Worm (Caenorhabditis elegans) whole organism, L4 larva: ENCODE data around the gene cnc-7.

ENCODE experiments used
- ZK546.5 ChIP-seq, 2 experiments: sonication (generic microtip); optimal IDR thresholded peaks; 2 replicates each; lab custom pipeline; 2017; ENCODE audit warnings: missing biosample characterization in 2 of 2, missing genetic modification characterization in 2 of 2
- ceh-82 ChIP-seq: sonication (generic microtip); optimal IDR thresholded peaks from 2 replicates; lab custom pipeline; 2017; ENCODE audit warnings: missing biosample characterization, missing genetic modification characterization
- dmd-9 ChIP-seq: fragments of 200-800 bp; sonication (Bioruptor generic); IDR thresholded peaks from 2 replicates; pipeline ENCODE4 v1.3.6; 2022; ENCODE audit warnings: missing genetic modification reagents, missing genetic modification characterization, missing compliant biosample characterization
- dve-1 ChIP-seq: sonication (generic microtip); optimal IDR thresholded peaks from 2 replicates; lab custom pipeline; 2017; ENCODE audit warnings: antibody characterized with exemption, mild to moderate bottlenecking, missing genetic modification characterization, missing compliant biosample characterization; ENCODE audit not compliant: insufficient read depth
- lsy-2 ChIP-seq, 2 experiments: fragments of 150-350 bp in 1 of 2; sonication (generic microtip) in 1 of 2; optimal IDR thresholded peaks; 2 replicates each; lab custom pipeline; 2014 to 2017; ENCODE audit warnings: missing biosample characterization in 2 of 2, missing genetic modification characterization in 2 of 2
- madf-9 ChIP-seq: fragments of 200-800 bp; sonication (Bioruptor generic); conservative IDR thresholded peaks from 2 replicates; pipeline ENCODE4 v1.3.6; 2022; ENCODE audit warnings: missing genetic modification reagents, missing genetic modification characterization, missing compliant biosample characterization
- nhr-25 ChIP-seq: sonication (generic microtip); optimal IDR thresholded peaks from 2 replicates; lab custom pipeline; 2017; ENCODE audit warnings: missing genetic modification characterization, mild to moderate bottlenecking, missing compliant biosample characterization, antibody characterized with exemption, moderate library complexity, borderline replicate concordance; ENCODE audit not compliant: insufficient read depth
- nhr-76 ChIP-seq: fragments of 150-350 bp; optimal IDR thresholded peaks from 2 replicates; lab custom pipeline; 2014; ENCODE audit warnings: missing biosample characterization, missing genetic modification characterization
- php-3 ChIP-seq: fragments of 200-800 bp; sonication (Bioruptor generic); IDR thresholded peaks from 2 replicates; pipeline ENCODE4 v1.3.6; 2022; ENCODE audit warnings: missing genetic modification reagents, missing genetic modification characterization, missing compliant biosample characterization
- skn-1 ChIP-seq: fragments of 150-350 bp; optimal IDR thresholded peaks from 2 replicates; lab custom pipeline; 2014; ENCODE audit warnings: missing biosample characterization, missing genetic modification characterization
- snpc-4 ChIP-seq: fragments of 150-350 bp; optimal IDR thresholded peaks from 2 replicates; lab custom pipeline; 2014; ENCODE audit warnings: missing biosample characterization, missing genetic modification characterization
- unc-39 ChIP-seq: sonication (generic microtip); optimal IDR thresholded peaks from 2 replicates; lab custom pipeline; 2017; ENCODE audit warnings: missing biosample characterization, missing genetic modification characterization

DNA sequence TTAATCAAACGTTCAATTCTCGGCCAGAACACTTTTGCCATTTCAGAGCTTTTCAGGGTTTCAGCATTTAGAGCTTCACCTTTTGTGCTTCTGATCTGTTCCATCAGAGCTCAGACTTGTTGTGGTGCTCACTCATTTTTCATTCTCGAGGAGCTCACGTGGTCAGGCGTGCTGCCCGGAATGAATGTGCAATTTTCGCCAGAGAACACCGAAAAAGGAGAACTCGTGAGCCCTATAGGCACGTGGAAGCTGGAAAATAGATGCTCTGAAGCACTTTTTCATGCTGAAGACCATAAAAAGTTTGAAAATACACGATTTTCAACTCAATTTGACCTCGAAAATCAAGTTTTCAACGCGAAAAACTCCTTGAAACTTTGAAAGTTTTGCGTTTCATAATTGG, 25.8 kb downstream of the cnc-7 start:
- TF ChIP-seq nhr-25 (tag; lab: Kevin White, UChicago) = no peak
- no peak for TF ChIP-seq php-3
- no peak for TF ChIP-seq madf-9 (GFP tag; lab: Robert Waterston, UW)
- TF ChIP-seq snpc-4 (tag; lab: Kevin White, UChicago) = no peak
- no peak for TF ChIP-seq unc-39
- TF ChIP-seq dve-1 (tag; lab: Kevin White, UChicago) = no peak
- no peak for TF ChIP-seq nhr-76 (tag; lab: Kevin White, UChicago)
- no peak for TF ChIP-seq lsy-2 (tag; optimal IDR thresholded peaks at IDR 0.05; lab: Kevin White, UChicago)
- no peak for TF ChIP-seq ceh-82 (tag; lab: Kevin White, UChicago)
- TF ChIP-seq ZK546.5 (tag; optimal IDR thresholded peaks at IDR 0.05; lab: Kevin White, UChicago) = no peak
- TF ChIP-seq skn-1 (tag; lab: Kevin White, UChicago) = no peak
- no peak for TF ChIP-seq dmd-9 (GFP tag; lab: Robert Waterston, UW)
